Worm (Caenorhabditis elegans): Measurements from ENCODE around the gene Y7A5A.10.

Gene Y7A5A.10

ce11 chrX:15766147-15766546, 28.7 kb downstream of the Y7A5A.10 start, which contains the start of gene bus-17 (continued):
- TF ChIP-seq nhr-76 (tag; optimal IDR thresholded peaks at IDR 0.05), result no peak
- TF ChIP-seq efl-1 (optimal IDR thresholded peaks at IDR 0.05), result no peak
- TF ChIP-seq efl-1 (GFP tag; optimal IDR thresholded peaks at IDR 0.05 in 1 of 2), result peak in 1 of 2 experiments; percentile 4
- TF ChIP-seq lin-14 (GFP tag; optimal IDR thresholded peaks at IDR 0.05), result no peak

- TF ChIP-seq C04F5.9 (tag; optimal IDR thresholded peaks at IDR 0.05) (no peak), ceh-90 (tag; optimal IDR thresholded peaks at IDR 0.05) (no peak), zip-4 (GFP tag; optimal IDR thresholded peaks at IDR 0.05) (no peak), snpc-4 (tag; optimal IDR thresholded peaks at IDR 0.05) (peak; percentile 25)
Measured at ce11 chrX:15759222-15759621, 35.7 kb downstream of the Y7A5A.10 start.

ce11 chrX:15757169-15757568, 37.7 kb downstream of the Y7A5A.10 start, which contains the start of gene wrt-4:
wrt-4 (minus strand) TSS chrX:15757269.
- no peak for TF ChIP-seq swsn-7 (tag; optimal IDR thresholded peaks at IDR 0.05)
- no peak for TF ChIP-seq efl-3 (GFP tag; optimal IDR thresholded peaks at IDR 0.05)
- no peak for TF ChIP-seq pag-3 (tag; optimal IDR thresholded peaks at IDR 0.05; ENCODE audit: borderline replicate concordance, insufficient read depth)
- no peak for TF ChIP-seq skn-1 (tag; optimal IDR thresholded peaks at IDR 0.05)
- no peak for TF ChIP-seq sup-37 (GFP tag; optimal IDR thresholded peaks at IDR 0.05)
- no peak for TF ChIP-seq dpl-1 (GFP tag; optimal IDR thresholded peaks at IDR 0.05)
- TF ChIP-seq ceh-82 (tag; optimal IDR thresholded peaks at IDR 0.05), result no peak
- no peak for TF ChIP-seq jun-1 (tag; optimal IDR thresholded peaks at IDR 0.05)
- no peak for TF ChIP-seq egl-27 (tag; optimal IDR thresholded peaks at IDR 0.05)
- no peak for TF ChIP-seq lin-35 (GFP tag; optimal IDR thresholded peaks at IDR 0.05)
- no peak for TF ChIP-seq pax-3 (tag; optimal IDR thresholded peaks at IDR 0.05)
- TF ChIP-seq xbp-1 (tag; optimal IDR thresholded peaks at IDR 0.05), result no peak
- no peak for TF ChIP-seq nhr-85 (tag)
- TF ChIP-seq snu-23 (GFP tag; optimal IDR thresholded peaks at IDR 0.05), result no peak
- TF ChIP-seq elt-3 (tag; optimal IDR thresholded peaks at IDR 0.05), result no peak
- TF ChIP-seq dsc-1 (tag; optimal IDR thresholded peaks at IDR 0.05), result no peak
- no peak for TF ChIP-seq irx-1 (tag; optimal IDR thresholded peaks at IDR 0.05)
- no peak for TF ChIP-seq unc-98 (GFP tag; IDR thresholded peaks at IDR 0.05)
- TF ChIP-seq lin-13 (GFP tag; optimal IDR thresholded peaks at IDR 0.05), result no peak
- TF ChIP-seq lin-39 (tag; optimal IDR thresholded peaks at IDR 0.05), result no peak

- TF ChIP-seq F16B12.6 (tag; optimal IDR thresholded peaks at IDR 0.05), result no peak
- no peak for TF ChIP-seq nhr-84 (tag; optimal IDR thresholded peaks at IDR 0.05)
- TF ChIP-seq mdl-1 (tag; optimal IDR thresholded peaks at IDR 0.05), result no peak
- no peak for TF ChIP-seq ama-1 (optimal IDR thresholded peaks at IDR 0.05)
- TF ChIP-seq rnt-1 (tag; optimal IDR thresholded peaks at IDR 0.05), result no peak
- TF ChIP-seq irx-1 (tag; optimal IDR thresholded peaks at IDR 0.05), result no peak
- no peak for TF ChIP-seq hlh-17 (GFP tag; optimal IDR thresholded peaks at IDR 0.05; ENCODE audit: borderline replicate concordance)
- no peak for TF ChIP-seq xbp-1 (tag; optimal IDR thresholded peaks at IDR 0.05)
- no peak for TF ChIP-seq nhr-47 (tag; optimal IDR thresholded peaks at IDR 0.05)
- TF ChIP-seq fos-1 (tag; optimal IDR thresholded peaks at IDR 0.05), result no peak
- TF ChIP-seq nhr-11 (tag; optimal IDR thresholded peaks at IDR 0.05), result no peak
- TF ChIP-seq elt-3 (tag; optimal IDR thresholded peaks at IDR 0.05), result no peak
- no peak for TF ChIP-seq elt-2 (tag; optimal IDR thresholded peaks at IDR 0.05)
Measured at ce11 chrX:15751245-15751644, 43.6 kb downstream of the Y7A5A.10 start.
